Fruit fly (Drosophila melanogaster) whole organism, embryonic: ENCODE results near the gene Dhod.
A peak's percentile ranks its signal among the peaks of the same experiment; 100 is the strongest.

Experiments used
- Bteb2 ChIP-seq: fragments of 200-800 bp; sonication (Bioruptor generic); optimal IDR thresholded peaks from 2 replicates; lab custom pipeline; 2016; ENCODE audit warnings: missing biosample characterization, missing genetic modification characterization
- CG10654 ChIP-seq: fragments of 200-800 bp; sonication (Bioruptor generic); optimal IDR thresholded peaks from 2 replicates; lab custom pipeline; 2016; ENCODE audit warnings: missing biosample characterization, missing genetic modification characterization
- CG12104 ChIP-seq: fragments of 200-800 bp; sonication (Bioruptor generic); optimal IDR thresholded peaks from 3 replicates; lab custom pipeline; 2016; ENCODE audit warnings: missing biosample characterization, missing genetic modification characterization
- CG12391 ChIP-seq: fragments of 200-800 bp; sonication (Bioruptor generic); optimal IDR thresholded peaks from 3 replicates; lab custom pipeline; 2018; ENCODE audit warnings: missing biosample characterization, mild to moderate bottlenecking, missing genetic modification characterization, moderate library complexity
- CG14014 ChIP-seq: fragments of 200-800 bp; sonication (Bioruptor generic); IDR thresholded peaks from 2 replicates; pipeline ENCODE4 v1.3.6; 2022; ENCODE audit warnings: missing biosample characterization, missing genetic modification characterization
- CG16813 ChIP-seq: fragments of 200-800 bp; sonication (Bioruptor generic); IDR thresholded peaks from 3 replicates; pipeline ENCODE4 v1.3.6; 2022; ENCODE audit warnings: missing biosample characterization, missing genetic modification characterization; ENCODE audit not compliant: partially characterized antibody
- CG17186 ChIP-seq: fragments of 200-800 bp; sonication (Bioruptor generic); optimal IDR thresholded peaks from 3 replicates; lab custom pipeline; 2017; ENCODE audit warnings: missing biosample characterization, missing genetic modification reagents, missing genetic modification characterization
- CG2199 ChIP-seq: fragments of 200-800 bp; sonication (Bioruptor generic); IDR thresholded peaks from 3 replicates; pipeline ENCODE4 v1.3.6; 2022; ENCODE audit warnings: missing biosample characterization, missing genetic modification characterization
- CG2202 ChIP-seq: fragments of 200-800 bp; sonication (Bioruptor generic); optimal IDR thresholded peaks from 2 replicates; lab custom pipeline; 2018; ENCODE audit warnings: missing biosample characterization, mild to moderate bottlenecking, missing genetic modification characterization
- CG2875 ChIP-seq: fragments of 200-800 bp; sonication (Bioruptor generic); optimal IDR thresholded peaks from 2 replicates; lab custom pipeline; 2017; ENCODE audit warnings: missing biosample characterization, mild to moderate bottlenecking, missing genetic modification characterization, missing genetic modification reagents
- CG33557 ChIP-seq: fragments of 200-800 bp; sonication (Bioruptor generic); optimal IDR thresholded peaks from 2 replicates; lab custom pipeline; 2019; ENCODE audit warnings: missing biosample characterization, mild to moderate bottlenecking, missing genetic modification characterization, moderate library complexity
- CG3407 ChIP-seq: fragments of 200-800 bp; sonication (Bioruptor generic); optimal IDR thresholded peaks from 2 replicates; lab custom pipeline; 2018; ENCODE audit warnings: missing biosample characterization, mild to moderate bottlenecking, missing genetic modification characterization
- CG6765 ChIP-seq: fragments of 200-800 bp; sonication (Bioruptor generic); optimal IDR thresholded peaks from 3 replicates; lab custom pipeline; 2017; ENCODE audit warnings: missing biosample characterization, mild to moderate bottlenecking, missing genetic modification characterization
- CG7839 ChIP-seq: fragments of 200-800 bp; sonication (Bioruptor generic); optimal IDR thresholded peaks from 3 replicates; lab custom pipeline; 2018; ENCODE audit warnings: missing biosample characterization, mild to moderate bottlenecking, missing genetic modification characterization, moderate library complexity
- CG8089 ChIP-seq: fragments of 200-800 bp; sonication (Bioruptor generic); optimal IDR thresholded peaks from 3 replicates; lab custom pipeline; 2016; ENCODE audit warnings: missing biosample characterization, missing genetic modification characterization
- CG9727 ChIP-seq: fragments of 200-800 bp; sonication (Bioruptor generic); optimal IDR thresholded peaks from 3 replicates; lab custom pipeline; 2017; ENCODE audit warnings: missing biosample characterization, mild to moderate bottlenecking, missing genetic modification characterization
- Dek ChIP-seq: fragments of 200-800 bp; sonication (Bioruptor generic); optimal IDR thresholded peaks from 3 replicates; lab custom pipeline; 2019; ENCODE audit warnings: missing biosample characterization, mild to moderate bottlenecking, missing genetic modification characterization, moderate library complexity
- Dfd ChIP-seq, 2 experiments: fragments of >200 bp; optimal IDR thresholded peaks; 2 replicates each; lab custom pipeline; 2017; ENCODE audit warnings: missing biosample characterization in 2 of 2, missing genetic modification characterization in 2 of 2
- Dip3 ChIP-seq: fragments of 200-800 bp; sonication (Bioruptor generic); optimal IDR thresholded peaks from 3 replicates; lab custom pipeline; 2016; ENCODE audit warnings: missing biosample characterization, missing genetic modification characterization
- Dref ChIP-seq: fragments of 200-800 bp; sonication (Bioruptor generic); IDR thresholded peaks from 2 replicates; pipeline ENCODE4 v1.3.6; 2022; ENCODE audit warnings: missing biosample characterization, missing genetic modification characterization
- Lpt ChIP-seq: fragments of >200 bp; optimal IDR thresholded peaks from 2 replicates; lab custom pipeline; 2018; ENCODE audit warnings: missing biosample characterization, missing genetic modification characterization
- MESR4 ChIP-seq: fragments of 200-800 bp; sonication (Bioruptor generic); optimal IDR thresholded peaks from 2 replicates; lab custom pipeline; 2018; ENCODE audit warnings: missing biosample characterization, mild to moderate bottlenecking, missing genetic modification characterization, moderate library complexity
- Med ChIP-seq: fragments of 200-800 bp; sonication (Bioruptor generic); peaks from one replicate; lab custom pipeline; 2016; ENCODE audit warnings: missing biosample characterization, missing genetic modification characterization, mild to moderate bottlenecking, inconsistent platforms, moderate library complexity
- Nf-YA ChIP-seq: fragments of 200-800 bp; sonication (Bioruptor generic); IDR thresholded peaks from 2 replicates; pipeline ENCODE4 v1.3.6; 2022; ENCODE audit warnings: missing biosample characterization, missing genetic modification characterization
- Nf-YC ChIP-seq: fragments of 200-800 bp; optimal IDR thresholded peaks from 3 replicates; lab custom pipeline; 2019; ENCODE audit warnings: missing biosample characterization, mild to moderate bottlenecking, missing genetic modification characterization, moderate library complexity
- Six4 ChIP-seq: fragments of 200-800 bp; sonication (Bioruptor generic); optimal IDR thresholded peaks from 2 replicates; lab custom pipeline; 2016; ENCODE audit warnings: missing biosample characterization, missing genetic modification characterization
- Stat92E ChIP-seq, 3 experiments: fragments of >200 bp in 2 of 3; fragments of 200-800 bp in 1 of 3; sonication (Bioruptor generic) in 1 of 3; optimal IDR thresholded peaks; 2 replicates each; lab custom pipeline; 2017 to 2019; ENCODE audit warnings: missing biosample characterization in 3 of 3, missing genetic modification characterization in 3 of 3, mild to moderate bottlenecking in 1 of 3, moderate library complexity in 1 of 3
- Tbp ChIP-seq: fragments of >200 bp; optimal IDR thresholded peaks from 2 replicates; lab custom pipeline; 2018; ENCODE audit warnings: missing biosample characterization, missing genetic modification characterization
- Usf ChIP-seq: fragments of 200-800 bp; sonication (Bioruptor generic); optimal IDR thresholded peaks from 2 replicates; lab custom pipeline; 2017; ENCODE audit warnings: missing genotype, missing biosample characterization, missing genetic modification characterization
- ac ChIP-seq: fragments of 200-800 bp; sonication (Bioruptor generic); optimal IDR thresholded peaks from 3 replicates; lab custom pipeline; 2017; ENCODE audit warnings: missing biosample characterization, mild to moderate bottlenecking, missing genetic modification characterization
- cad ChIP-seq: fragments of >200 bp; optimal IDR thresholded peaks from 2 replicates; lab custom pipeline; 2017; ENCODE audit warnings: missing biosample characterization, missing genetic modification characterization
- crp ChIP-seq, 2 experiments: fragments of 200-800 bp; sonication (Bioruptor generic); optimal IDR thresholded peaks; 2 replicates in 1 of 2; 3 replicates in 1 of 2; lab custom pipeline; 2017; ENCODE audit warnings: missing biosample characterization in 2 of 2, missing genetic modification characterization in 2 of 2, mild to moderate bottlenecking in 1 of 2, moderate library complexity in 1 of 2
- ems ChIP-seq: fragments of 200-800 bp; sonication (Bioruptor generic); optimal IDR thresholded peaks from 3 replicates; lab custom pipeline; 2016; ENCODE audit warnings: missing biosample characterization, missing genetic modification characterization
- esg ChIP-seq: fragments of 200-800 bp; sonication (Bioruptor generic); conservative IDR thresholded peaks from 2 replicates; pipeline ENCODE4 v1.3.6; 2022; ENCODE audit warnings: missing biosample characterization, missing genetic modification characterization
- gce ChIP-seq: fragments of 200-800 bp; sonication (Bioruptor generic); IDR thresholded peaks from 3 replicates; pipeline ENCODE4 v1.3.6; 2022; ENCODE audit warnings: missing biosample characterization, missing genetic modification characterization
- gsb ChIP-seq: fragments of 200-800 bp; sonication (Bioruptor generic); IDR thresholded peaks from 2 replicates; pipeline ENCODE4 v1.3.6; 2022; ENCODE audit warnings: missing biosample characterization, missing genetic modification characterization
- ind ChIP-seq: fragments of 200-800 bp; sonication (Bioruptor generic); optimal IDR thresholded peaks from 3 replicates; lab custom pipeline; 2016; ENCODE audit warnings: missing biosample characterization, missing genetic modification characterization
- insv ChIP-seq, 2 experiments: fragments of 200-800 bp; sonication (Bioruptor generic); optimal IDR thresholded peaks; 3 replicates each; lab custom pipeline; 2016 to 2018; ENCODE audit warnings: missing biosample characterization in 2 of 2, missing genetic modification characterization in 2 of 2
- jigr1 ChIP-seq: fragments of 200-800 bp; sonication (Bioruptor generic); IDR thresholded peaks from 3 replicates; pipeline ENCODE4 v1.3.6; 2022; ENCODE audit warnings: missing biosample characterization, missing genetic modification characterization
- kni ChIP-seq: fragments of 200-800 bp; sonication (Bioruptor generic); optimal IDR thresholded peaks from 3 replicates; lab custom pipeline; 2017; ENCODE audit warnings: mild to moderate bottlenecking, missing biosample characterization, missing genetic modification reagents, missing genetic modification characterization
- lab ChIP-seq: fragments of 200-800 bp; sonication (Bioruptor generic); optimal IDR thresholded peaks from 3 replicates; lab custom pipeline; 2017; ENCODE audit warnings: missing biosample characterization, missing genetic modification characterization, mild to moderate bottlenecking, moderate library complexity, missing genetic modification reagents
- lbe ChIP-seq: fragments of 200-800 bp; sonication (Bioruptor generic); optimal IDR thresholded peaks from 2 replicates; lab custom pipeline; 2016; ENCODE audit warnings: missing biosample characterization, mild to moderate bottlenecking, missing genetic modification characterization
- psq ChIP-seq: fragments of 200-800 bp; sonication (Bioruptor generic); optimal IDR thresholded peaks from 2 replicates; lab custom pipeline; 2017; ENCODE audit warnings: missing biosample characterization, missing genetic modification characterization
- repo ChIP-seq: fragments of 200-800 bp; sonication (Bioruptor generic); optimal IDR thresholded peaks from 2 replicates; lab custom pipeline; 2016; ENCODE audit warnings: missing biosample characterization, missing genetic modification characterization
- sc ChIP-seq, 3 experiments: fragments of >200 bp in 2 of 3; fragments of 200-800 bp in 1 of 3; sonication (Bioruptor generic) in 1 of 3; optimal IDR thresholded peaks; 2 replicates in 2 of 3; 3 replicates in 1 of 3; lab custom pipeline; 2017; ENCODE audit warnings: mild to moderate bottlenecking in 1 of 3, missing biosample characterization in 1 of 3, missing genetic modification characterization in 1 of 3, missing genetic modification reagents in 1 of 3
- sqz ChIP-seq: fragments of 200-800 bp; sonication (Bioruptor generic); optimal IDR thresholded peaks from 3 replicates; lab custom pipeline; 2018; ENCODE audit warnings: missing biosample characterization, mild to moderate bottlenecking, missing genetic modification characterization
- stwl ChIP-seq: fragments of 200-800 bp; sonication (Bioruptor generic); optimal IDR thresholded peaks from 3 replicates; lab custom pipeline; 2018; ENCODE audit warnings: missing biosample characterization, mild to moderate bottlenecking, missing genetic modification characterization, moderate library complexity
- trh ChIP-seq: fragments of 200-800 bp; sonication (Bioruptor generic); optimal IDR thresholded peaks from 2 replicates; lab custom pipeline; 2016; ENCODE audit warnings: missing biosample characterization, missing genetic modification characterization

Dhod gene

dm6 chr3R:8676560-8677000 lies 23.9 kb upstream of the Dhod start, which contains the start of the genes Unc50, CG11755 and CG8043 (continued):
- TF ChIP-seq ems (peak; percentile 47), MESR4 (GFP tag; lab: Kevin White, UChicago) (peak; percentile 8), CG2202 (peak; percentile 32), Med (GFP tag; lab: Kevin White, UChicago) (peak; percentile 95), CG6765 (GFP tag; lab: Kevin White, UChicago) (peak; percentile 11), CG17186 (peak; percentile 75), CG3407 (GFP tag; lab: Kevin White, UChicago) (peak; percentile 53), CG12104 (GFP tag; lab: Kevin White, UChicago) (peak; percentile 64)
- TF ChIP-seq, all 482 proteins: peak for 356

dm6 chr3R:8673803-8674234 lies 21.1 kb upstream of the Dhod start, which contains the start of gene mRpL19:
mRpL19 (plus strand) TSS chr3R:8674109.
- TF ChIP-seq trh (no peak), kni (GFP tag; lab: Kevin White, UChicago) (no peak), gce (GFP tag; lab: Robert Waterston, UW) (no peak), CG12391 (peak; percentile 78), psq (GFP tag; lab: Kevin White, UChicago) (no peak), esg (no peak), lbe (GFP tag; lab: Kevin White, UChicago) (peak; percentile 52), jigr1 (GFP tag; lab: Robert Waterston, UW) (peak; percentile 53; the same call in 1 of the 3 replicates), Dref (GFP tag; lab: Robert Waterston, UW) (peak; percentile 78), Tbp (GFP tag; lab: Kevin White, UChicago) (no peak), CG10654 (peak; percentile 10), lab (GFP tag; lab: Kevin White, UChicago) (no peak), Dip3 (no peak), gsb (no peak), ind (GFP tag; lab: Kevin White, UChicago) (no peak), CG8089 (no peak), CG2875 (GFP tag; lab: Kevin White, UChicago) (no peak), crp (GFP tag; optimal IDR thresholded peaks at IDR 0.05; lab: Kevin White, UChicago) (peak; percentile 44 to 88), Lpt (no peak), CG16813 (peak; percentile 55), stwl (tag; lab: Kevin White, UChicago) (peak; percentile 78), CG33557 (GFP tag; lab: Kevin White, UChicago) (peak; percentile 39), insv (GFP tag; optimal IDR thresholded peaks at IDR 0.05; lab: Kevin White, UChicago) (peak in 1 of 2 experiments; percentile 23), Bteb2 (GFP tag; lab: Kevin White, UChicago) (peak; percentile 6), CG2199 (no peak), Dfd (GFP tag; optimal IDR thresholded peaks at IDR 0.05; lab: Kevin White, UChicago) (no peak), Stat92E (GFP tag; optimal IDR thresholded peaks at IDR 0.05; lab: Kevin White, UChicago) (no peak), CG2202 (peak; percentile 11), sqz (peak; percentile 54), Nf-YA (GFP tag; lab: Robert Waterston, UW) (no peak), Nf-YC (tag; lab: Kevin White, UChicago) (peak; percentile 64), CG14014 (peak; percentile 13; the same call in 1 of the 2 replicates), Dek (tag; lab: Kevin White, UChicago) (peak; percentile 50), repo (GFP tag; lab: Kevin White, UChicago) (no peak), ac (GFP tag; lab: Kevin White, UChicago) (no peak), ems (no peak), cad (GFP tag; lab: Kevin White, UChicago) (no peak), Six4 (GFP tag; lab: Kevin White, UChicago) (peak; percentile 5), CG9727 (GFP tag; lab: Kevin White, UChicago) (peak; percentile 26), Usf (GFP tag; lab: Kevin White, UChicago) (no peak), sc (optimal IDR thresholded peaks at IDR 0.05; lab: Kevin White, UChicago) (no peak), sc (GFP tag; optimal IDR thresholded peaks at IDR 0.05; lab: Kevin White, UChicago) (no peak), CG7839 (tag; lab: Kevin White, UChicago) (peak; percentile 42)
